Worm (Caenorhabditis elegans) whole organism, midembryonic: ENCODE results near the gene T07D1.3.

Source experiments
- T22C8.4 ChIP-seq: fragments of 200-800 bp; sonication (Bioruptor generic); IDR thresholded peaks from 2 replicates; pipeline ENCODE4 v1.3.6; 2022; ENCODE audit warnings: missing genetic modification characterization, missing compliant biosample characterization
- klf-2 ChIP-seq: fragments of 200-800 bp; sonication (Bioruptor generic); conservative IDR thresholded peaks from 2 replicates; pipeline ENCODE4 v1.3.6; 2022; ENCODE audit warnings: missing genetic modification reagents, missing genetic modification characterization, missing compliant biosample characterization
- med-1 ChIP-seq: sonication (generic microtip); optimal IDR thresholded peaks from 2 replicates; lab custom pipeline; 2017; ENCODE audit warnings: missing genetic modification characterization, mild to moderate bottlenecking, missing compliant biosample characterization, antibody characterized with exemption, missing genetic modification reagents; ENCODE audit not compliant: insufficient read depth
- ref-1 ChIP-seq: fragments of 200-800 bp; sonication (Bioruptor generic); conservative IDR thresholded peaks from 2 replicates; pipeline ENCODE4 v1.3.6; 2022; ENCODE audit warnings: missing genetic modification reagents, missing genetic modification characterization, missing compliant biosample characterization
- ztf-23 ChIP-seq: fragments of 200-800 bp; sonication (Bioruptor generic); IDR thresholded peaks from 2 replicates; pipeline ENCODE4 v1.3.6; 2022; ENCODE audit warnings: missing genetic modification reagents, missing genetic modification characterization, missing compliant biosample characterization
- ztf-29 ChIP-seq: fragments of 200-800 bp; sonication (Bioruptor generic); IDR thresholded peaks from 2 replicates; pipeline ENCODE4 v1.3.6; 2022; ENCODE audit warnings: missing genetic modification reagents, missing genetic modification characterization, missing compliant biosample characterization

DNA sequence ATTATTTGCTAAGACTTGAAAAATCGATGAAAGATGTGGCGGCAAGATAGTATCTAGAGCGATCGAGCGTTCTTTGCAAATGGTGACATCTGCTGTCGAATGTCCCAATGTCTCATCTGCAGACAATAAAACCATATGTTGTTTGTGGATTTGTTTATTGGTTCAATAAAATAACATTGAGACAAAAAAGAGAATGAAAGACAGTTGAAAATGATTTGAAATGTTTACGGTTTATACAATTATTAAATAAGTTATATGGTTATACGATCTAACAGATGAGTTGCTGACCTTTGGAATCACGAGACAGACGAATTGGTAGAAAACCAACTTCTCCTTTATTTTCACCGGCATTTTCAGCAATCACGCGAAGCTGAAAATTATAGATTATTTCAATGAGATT is 30.4 kb upstream of the T07D1.3 start, which contains the start of gene R04B3.2:
- TF ChIP-seq ztf-23 (GFP tag; lab: Robert Waterston, UW) (no peak), med-1 (no peak), T22C8.4 (GFP tag; lab: Robert Waterston, UW) (no peak), ztf-29 (GFP tag; lab: Robert Waterston, UW) (no peak), ref-1 (GFP tag; lab: Robert Waterston, UW) (no peak), klf-2 (GFP tag; lab: Robert Waterston, UW) (no peak)
